Fruit fly (Drosophila melanogaster) S2 (cell line): ENCODE measurements around the gene Galphai.

Experiments
- CG8478 ChIP-seq: fragments of >200 bp; optimal IDR thresholded peaks from 2 replicates; lab custom pipeline; 2018
- CTCF ChIP-seq, 2 experiments: fragments of >200 bp; optimal IDR thresholded peaks; 2 replicates each; lab custom pipeline; 2018

DNA sequence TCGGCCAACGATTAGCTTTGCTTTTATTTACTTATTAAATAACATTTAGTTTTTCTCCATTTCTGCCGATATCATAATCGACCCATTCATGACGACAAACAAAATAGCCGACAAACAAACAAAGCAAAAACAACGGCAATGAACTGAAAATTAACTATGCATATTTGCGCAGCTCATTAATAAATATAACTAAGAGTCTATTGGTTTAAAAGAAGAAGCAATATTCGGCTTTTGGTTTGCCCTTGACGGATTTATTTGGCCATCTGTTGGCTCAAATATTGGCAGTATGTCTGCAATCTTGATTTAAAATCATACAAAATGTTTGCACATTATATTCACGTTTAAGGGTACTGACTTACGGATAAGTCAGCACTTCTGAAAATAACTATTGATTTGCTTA, 20.1 kb upstream of the Galphai start:
- no peak for TF ChIP-seq CTCF (optimal IDR thresholded peaks at IDR 0.05; lab: Kevin White, UChicago)
- no peak for TF ChIP-seq CG8478 (lab: Kevin White, UChicago)
